Fruit fly (Drosophila melanogaster) whole organism, embryonic: ENCODE data around the gene Idh3b.

Experiments used
- Ada2b ChIP-seq: fragments of 200-800 bp; sonication (Bioruptor generic); IDR thresholded peaks from 2 replicates; pipeline ENCODE4 v1.3.6; 2022; ENCODE audit warnings: missing biosample characterization, missing genetic modification characterization
- Adf1 ChIP-seq: fragments of 200-800 bp; sonication (Bioruptor generic); IDR thresholded peaks from 2 replicates; pipeline ENCODE4 v1.3.6; 2022; ENCODE audit warnings: missing biosample characterization, missing genetic modification characterization
- CG10267 ChIP-seq: fragments of 200-800 bp; sonication (Bioruptor generic); optimal IDR thresholded peaks from 2 replicates; lab custom pipeline; 2018; ENCODE audit warnings: missing biosample characterization, mild to moderate bottlenecking, missing genetic modification characterization, moderate library complexity
- CG10462 ChIP-seq: fragments of 200-800 bp; sonication (Bioruptor generic); optimal IDR thresholded peaks from 2 replicates; lab custom pipeline; 2016; ENCODE audit warnings: missing biosample characterization, missing genetic modification characterization
- CG11247 ChIP-seq: fragments of 200-800 bp; sonication (Bioruptor generic); IDR thresholded peaks from 2 replicates; pipeline ENCODE4 v1.3.6; 2022; ENCODE audit warnings: missing biosample characterization, missing genetic modification characterization
- CG11560 ChIP-seq: fragments of 200-800 bp; sonication (Bioruptor generic); IDR thresholded peaks from 3 replicates; pipeline ENCODE4 v1.3.6; 2022; ENCODE audit warnings: missing biosample characterization, missing genetic modification characterization
- CG12391 ChIP-seq: fragments of 200-800 bp; sonication (Bioruptor generic); optimal IDR thresholded peaks from 3 replicates; lab custom pipeline; 2018; ENCODE audit warnings: missing biosample characterization, mild to moderate bottlenecking, missing genetic modification characterization, moderate library complexity
- CG12659 ChIP-seq: fragments of 200-800 bp; sonication (Bioruptor generic); optimal IDR thresholded peaks from 3 replicates; lab custom pipeline; 2017; ENCODE audit warnings: mild to moderate bottlenecking, missing biosample characterization, missing genetic modification reagents, missing genetic modification characterization
- CG12744 ChIP-seq: fragments of 200-800 bp; sonication (Bioruptor generic); optimal IDR thresholded peaks from 2 replicates; lab custom pipeline; 2016; ENCODE audit warnings: missing biosample characterization, missing genetic modification characterization
- CG14965 ChIP-seq: fragments of 200-800 bp; sonication (Bioruptor generic); optimal IDR thresholded peaks from 2 replicates; lab custom pipeline; 2016; ENCODE audit warnings: missing biosample characterization, missing genetic modification characterization, borderline replicate concordance
- CG1529 ChIP-seq: fragments of 200-800 bp; sonication (Bioruptor generic); optimal IDR thresholded peaks from 3 replicates; lab custom pipeline; 2018; ENCODE audit warnings: missing biosample characterization, missing genetic modification characterization
- CG16813 ChIP-seq: fragments of 200-800 bp; sonication (Bioruptor generic); IDR thresholded peaks from 3 replicates; pipeline ENCODE4 v1.3.6; 2022; ENCODE audit warnings: missing biosample characterization, missing genetic modification characterization; ENCODE audit not compliant: partially characterized antibody
- CG17829 ChIP-seq: fragments of 200-800 bp; optimal IDR thresholded peaks from 2 replicates; lab custom pipeline; 2019; ENCODE audit warnings: missing biosample characterization, mild to moderate bottlenecking, missing genetic modification characterization, moderate library complexity
- CG18476 ChIP-seq: fragments of 200-800 bp; sonication (Bioruptor generic); optimal IDR thresholded peaks from 2 replicates; lab custom pipeline; 2016; ENCODE audit warnings: missing biosample characterization, mild to moderate bottlenecking, missing genetic modification characterization
- CG2116 ChIP-seq: fragments of 200-800 bp; sonication (Bioruptor generic); optimal IDR thresholded peaks from 3 replicates; lab custom pipeline; 2018; ENCODE audit warnings: missing biosample characterization, mild to moderate bottlenecking, missing genetic modification characterization
- CG2712 ChIP-seq: fragments of 200-800 bp; optimal IDR thresholded peaks from 3 replicates; lab custom pipeline; 2019; ENCODE audit warnings: missing biosample characterization, mild to moderate bottlenecking, missing genetic modification characterization, moderate library complexity
- CG30403 ChIP-seq: fragments of 200-800 bp; sonication (Bioruptor generic); optimal IDR thresholded peaks from 3 replicates; lab custom pipeline; 2016; ENCODE audit warnings: missing biosample characterization, missing genetic modification characterization
- CG31224 ChIP-seq: fragments of 200-800 bp; sonication (Bioruptor generic); IDR thresholded peaks from 2 replicates; pipeline ENCODE4 v1.3.6; 2022; ENCODE audit warnings: missing biosample characterization, missing genetic modification characterization
- CG32767 ChIP-seq: fragments of 200-800 bp; sonication (Bioruptor generic); IDR thresholded peaks from 2 replicates; pipeline ENCODE4 v1.3.6; 2022; ENCODE audit warnings: missing biosample characterization, missing genetic modification characterization
- CG3847 ChIP-seq: fragments of 200-800 bp; sonication (Bioruptor generic); IDR thresholded peaks from 2 replicates; pipeline ENCODE4 v1.3.6; 2022; ENCODE audit warnings: missing biosample characterization, missing genetic modification characterization
- CG3995 ChIP-seq: fragments of 200-800 bp; sonication (Bioruptor generic); optimal IDR thresholded peaks from 3 replicates; lab custom pipeline; 2016; ENCODE audit warnings: missing biosample characterization, missing genetic modification characterization
- CG4404 ChIP-seq: fragments of 200-800 bp; sonication (Bioruptor generic); IDR thresholded peaks from 2 replicates; pipeline ENCODE4 v1.3.6; 2022; ENCODE audit warnings: missing biosample characterization, missing genetic modification characterization
- CG4820 ChIP-seq: fragments of 200-800 bp; sonication (Bioruptor generic); optimal IDR thresholded peaks from 3 replicates; lab custom pipeline; 2016; ENCODE audit warnings: missing biosample characterization, missing genetic modification characterization
- CG6854 ChIP-seq: fragments of 200-800 bp; sonication (Bioruptor generic); optimal IDR thresholded peaks from 3 replicates; lab custom pipeline; 2017; ENCODE audit warnings: missing biosample characterization, mild to moderate bottlenecking, missing genetic modification characterization
- CG7928 ChIP-seq: fragments of 200-800 bp; sonication (Bioruptor generic); optimal IDR thresholded peaks from 2 replicates; lab custom pipeline; 2017; ENCODE audit warnings: missing biosample characterization, mild to moderate bottlenecking, missing genetic modification characterization
- CG9876 ChIP-seq: fragments of 200-800 bp; sonication (Bioruptor generic); optimal IDR thresholded peaks from 2 replicates; lab custom pipeline; 2016; ENCODE audit warnings: missing biosample characterization, missing genetic modification characterization
- Dek ChIP-seq: fragments of 200-800 bp; sonication (Bioruptor generic); optimal IDR thresholded peaks from 3 replicates; lab custom pipeline; 2019; ENCODE audit warnings: missing biosample characterization, mild to moderate bottlenecking, missing genetic modification characterization, moderate library complexity
- Doc2 ChIP-seq: fragments of 200-800 bp; sonication (Bioruptor generic); IDR thresholded peaks from 2 replicates; pipeline ENCODE4 v1.3.6; 2022; ENCODE audit warnings: missing biosample characterization, missing genetic modification characterization
- E2f1 ChIP-seq: fragments of 200-800 bp; sonication (Bioruptor generic); IDR thresholded peaks from 2 replicates; pipeline ENCODE4 v1.3.6; 2022; ENCODE audit warnings: missing biosample characterization, missing genetic modification characterization
- HLH54F ChIP-seq: fragments of 200-800 bp; sonication (Bioruptor generic); optimal IDR thresholded peaks from 3 replicates; lab custom pipeline; 2016; ENCODE audit warnings: missing biosample characterization, missing genetic modification characterization
- NK7.1 ChIP-seq: fragments of 200-800 bp; sonication (Bioruptor generic); optimal IDR thresholded peaks from 3 replicates; lab custom pipeline; 2016; ENCODE audit warnings: missing biosample characterization, missing genetic modification characterization
- Side ChIP-seq: fragments of 200-800 bp; sonication (Bioruptor generic); optimal IDR thresholded peaks from 2 replicates; lab custom pipeline; 2016; ENCODE audit warnings: missing biosample characterization, missing genetic modification characterization
- az2 ChIP-seq: fragments of 200-800 bp; sonication (Bioruptor generic); optimal IDR thresholded peaks from 3 replicates; lab custom pipeline; 2016; ENCODE audit warnings: missing biosample characterization, missing genetic modification characterization
- bab2 ChIP-seq: fragments of 200-800 bp; sonication (Bioruptor generic); optimal IDR thresholded peaks from 2 replicates; lab custom pipeline; 2016; ENCODE audit warnings: missing biosample characterization, missing genetic modification characterization
- bbx ChIP-seq: fragments of 200-800 bp; sonication (Bioruptor generic); IDR thresholded peaks from 2 replicates; pipeline ENCODE4 v1.3.6; 2022; ENCODE audit warnings: missing biosample characterization, missing genetic modification characterization; ENCODE audit not compliant: partially characterized antibody
- ci ChIP-seq: fragments of 200-800 bp; sonication (Bioruptor generic); IDR thresholded peaks from 3 replicates; pipeline ENCODE4 v1.3.6; 2022; ENCODE audit warnings: missing biosample characterization, missing genetic modification characterization
- da ChIP-seq: fragments of 200-800 bp; sonication (Bioruptor generic); optimal IDR thresholded peaks from 2 replicates; lab custom pipeline; 2016; ENCODE audit warnings: missing biosample characterization, missing genetic modification characterization
- dm ChIP-seq: fragments of 200-800 bp; sonication (Bioruptor generic); optimal IDR thresholded peaks from 3 replicates; lab custom pipeline; 2016; ENCODE audit warnings: missing biosample characterization, missing genetic modification characterization
- dpn ChIP-seq, 2 experiments: fragments of 200-800 bp; sonication (Bioruptor generic); optimal IDR thresholded peaks; 3 replicates each; lab custom pipeline; 2016; ENCODE audit warnings: missing biosample characterization in 2 of 2, missing genetic modification characterization in 2 of 2
- exex ChIP-seq: fragments of 200-800 bp; sonication (Bioruptor generic); optimal IDR thresholded peaks from 4 replicates; lab custom pipeline; 2018; ENCODE audit warnings: missing biosample characterization, mild to moderate bottlenecking, missing genetic modification characterization, moderate library complexity
- eyg ChIP-seq: fragments of 200-800 bp; sonication (Bioruptor generic); optimal IDR thresholded peaks from 3 replicates; lab custom pipeline; 2016; ENCODE audit warnings: missing biosample characterization, missing genetic modification characterization
- fu2 ChIP-seq: fragments of 200-800 bp; sonication (Bioruptor generic); optimal IDR thresholded peaks from 2 replicates; lab custom pipeline; 2016; ENCODE audit warnings: missing biosample characterization, missing genetic modification characterization
- inv ChIP-seq: fragments of 200-800 bp; sonication (Bioruptor generic); IDR thresholded peaks from 2 replicates; pipeline ENCODE4 v1.3.6; 2022; ENCODE audit warnings: missing biosample characterization, missing genetic modification characterization; ENCODE audit not compliant: partially characterized antibody
- kay ChIP-seq: fragments of 200-800 bp; sonication (Bioruptor generic); optimal IDR thresholded peaks from 2 replicates; lab custom pipeline; 2016; ENCODE audit warnings: missing biosample characterization, missing genetic modification characterization
- psq ChIP-seq: fragments of 200-800 bp; sonication (Bioruptor generic); optimal IDR thresholded peaks from 2 replicates; lab custom pipeline; 2017; ENCODE audit warnings: missing biosample characterization, missing genetic modification characterization
- row ChIP-seq: fragments of 200-800 bp; sonication (Bioruptor generic); IDR thresholded peaks from 3 replicates; pipeline ENCODE4 v1.3.6; 2022; ENCODE audit warnings: missing biosample characterization, missing genetic modification characterization
- sd ChIP-seq: fragments of 200-800 bp; sonication (Bioruptor generic); optimal IDR thresholded peaks from 3 replicates; lab custom pipeline; 2018; ENCODE audit warnings: missing biosample characterization, mild to moderate bottlenecking, missing genetic modification characterization, moderate library complexity
- slp2 ChIP-seq: fragments of 200-800 bp; sonication (Bioruptor generic); optimal IDR thresholded peaks from 2 replicates; lab custom pipeline; 2016; ENCODE audit warnings: missing biosample characterization, missing genetic modification characterization
- ssp ChIP-seq: fragments of 200-800 bp; sonication (Bioruptor generic); IDR thresholded peaks from 2 replicates; pipeline ENCODE4 v1.3.6; 2022; ENCODE audit warnings: missing biosample characterization, missing genetic modification characterization
- vfl ChIP-seq: fragments of 200-800 bp; sonication (Bioruptor generic); optimal IDR thresholded peaks from 2 replicates; lab custom pipeline; 2016; ENCODE audit warnings: missing biosample characterization, missing genetic modification characterization
- zfh1 ChIP-seq: fragments of 200-800 bp; sonication (Bioruptor generic); IDR thresholded peaks from 3 replicates; pipeline ENCODE4 v1.3.6; 2022; ENCODE audit warnings: missing biosample characterization, missing genetic modification characterization

The Idh3b gene

DNA sequence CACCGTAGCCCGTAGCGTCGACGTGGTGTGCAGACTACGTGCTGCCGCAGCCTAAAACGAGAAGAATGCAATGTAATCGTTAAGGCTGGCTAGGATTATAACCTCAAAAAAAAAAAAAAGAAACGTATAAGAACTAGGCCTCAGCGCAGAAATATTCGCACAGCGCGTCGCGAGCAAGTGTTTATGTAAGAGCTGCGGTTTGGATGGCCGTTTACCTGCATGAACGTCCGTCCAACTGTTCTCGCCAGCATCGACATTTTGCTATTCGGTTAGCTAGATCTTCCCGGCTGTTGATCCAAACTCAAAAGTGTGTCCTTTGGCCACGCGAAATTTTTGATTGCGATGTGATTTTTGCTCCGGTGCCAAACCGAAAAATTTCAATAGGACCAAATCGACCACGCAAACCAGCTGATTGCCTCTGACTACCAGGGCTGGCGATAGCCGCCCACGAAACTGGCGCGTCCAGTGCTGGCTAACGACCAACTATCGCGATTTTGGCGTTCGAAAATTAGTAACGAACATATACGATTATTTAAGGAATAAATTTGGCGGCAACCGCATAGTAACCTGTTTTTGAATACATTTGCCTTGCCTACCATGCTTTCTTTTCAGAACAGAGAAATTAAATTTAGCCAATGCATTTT is at the start of gene Idh3b (continued):
- TF ChIP-seq az2 (GFP tag; lab: Kevin White, UChicago) (peak; percentile 59), vfl (peak; percentile 76), CG12659 (GFP tag; lab: Kevin White, UChicago) (peak; percentile 78), CG11560 (tag; lab: Robert Waterston, UW) (no peak), slp2 (peak; percentile 18), CG30403 (GFP tag; lab: Kevin White, UChicago) (peak; percentile 69), CG11247 (GFP tag; lab: Robert Waterston, UW) (peak; percentile 74; the same call in 1 of the 2 replicates), CG10462 (GFP tag; lab: Kevin White, UChicago) (peak; percentile 3), inv (peak; percentile 93), CG7928 (GFP tag; lab: Kevin White, UChicago) (peak; percentile 98), CG14965 (GFP tag; lab: Kevin White, UChicago) (no peak), bbx (GFP tag; lab: Robert Waterston, UW) (peak; percentile 98), ssp (GFP tag; lab: Robert Waterston, UW) (no peak; the same call in 1 of the 2 replicates), Adf1 (GFP tag; lab: Robert Waterston, UW) (peak; percentile 39), Side (GFP tag; lab: Kevin White, UChicago) (peak; percentile 54), exex (peak; percentile 25), CG1529 (GFP tag; lab: Kevin White, UChicago) (no peak), eyg (GFP tag; lab: Kevin White, UChicago) (peak; percentile 37), CG2116 (GFP tag; lab: Kevin White, UChicago) (peak; percentile 64), row (GFP tag; lab: Robert Waterston, UW) (peak; percentile 94), CG3995 (GFP tag; lab: Kevin White, UChicago) (peak; percentile 74), HLH54F (GFP tag; lab: Kevin White, UChicago) (peak; percentile 70), CG12744 (GFP tag; lab: Kevin White, UChicago) (peak; percentile 61), CG18476 (peak; percentile 27), da (no peak), CG2712 (peak; percentile 62), dpn (GFP tag; optimal IDR thresholded peaks at IDR 0.05; lab: Kevin White, UChicago) (peak; percentile 60 to 70), CG3847 (GFP tag; lab: Robert Waterston, UW) (peak; percentile 88), ci (GFP tag; lab: Robert Waterston, UW) (peak; percentile 85), Dek (tag; lab: Kevin White, UChicago) (peak; percentile 44), CG9876 (GFP tag; lab: Kevin White, UChicago) (peak; percentile 27), zfh1 (peak; percentile 69; the same call in 2 of the 3 replicates), CG17829 (tag; lab: Kevin White, UChicago) (no peak), NK7.1 (GFP tag; lab: Kevin White, UChicago) (peak; percentile 39), CG4404 (peak; percentile 44; the same call in 1 of the 2 replicates), dm (GFP tag; lab: Kevin White, UChicago) (peak; percentile 65), CG32767 (GFP tag; lab: Robert Waterston, UW) (no peak), kay (GFP tag; lab: Kevin White, UChicago) (peak; percentile 20), E2f1 (no peak; the same call in 1 of the 2 replicates), bab2 (GFP tag; lab: Kevin White, UChicago) (peak; percentile 35), CG12391 (tag; lab: Kevin White, UChicago) (peak; percentile 64), Ada2b (GFP tag; lab: Robert Waterston, UW) (no peak), CG4820 (GFP tag; lab: Kevin White, UChicago) (peak; percentile 48), sd (tag; lab: Kevin White, UChicago) (no peak), CG16813 (peak; percentile 92), fu2 (peak; percentile 37), psq (GFP tag; lab: Kevin White, UChicago) (no peak), CG10267 (tag; lab: Kevin White, UChicago) (peak; percentile 97), CG31224 (peak; percentile 43; the same call in 1 of the 2 replicates), Doc2 (GFP tag; lab: Robert Waterston, UW) (peak; percentile 28; the same call in 1 of the 2 replicates), CG6854 (GFP tag; lab: Kevin White, UChicago) (no peak)
